Worm (Caenorhabditis elegans): ENCODE measurements around the gene pcrg-1.
A peak's percentile ranks its signal among the peaks of the same experiment; 100 is the strongest.

Gene pcrg-1

DNA sequence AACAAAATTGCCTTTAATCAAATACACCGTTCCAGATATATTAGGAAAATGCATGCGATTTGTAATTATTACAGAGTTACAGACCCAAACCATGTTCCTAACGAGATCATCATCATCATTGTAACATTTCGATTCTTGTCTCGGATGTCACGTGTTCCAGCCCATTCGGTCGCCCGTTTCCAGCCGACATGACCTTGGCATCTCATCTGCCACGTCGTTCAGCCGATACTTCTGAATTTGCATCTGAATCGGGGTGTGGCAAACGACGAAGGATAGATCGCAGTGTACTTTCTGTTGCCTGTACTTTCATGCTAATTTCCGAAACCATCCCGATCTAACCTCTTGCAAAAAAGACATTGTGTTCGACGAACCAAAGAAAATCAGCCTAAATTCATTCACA is 39.4 kb downstream of the pcrg-1 start:
- TF ChIP-seq nhr-28 (tag; optimal IDR thresholded peaks at IDR 0.05) (no peak), lin-14 (GFP tag; optimal IDR thresholded peaks at IDR 0.05) (peak; percentile 13), lsy-2 (tag; optimal IDR thresholded peaks at IDR 0.05) (no peak), nhr-85 (tag) (peak; percentile 56), tlp-1 (tag; optimal IDR thresholded peaks at IDR 0.05) (no peak), F16B12.6 (tag; optimal IDR thresholded peaks at IDR 0.05) (no peak), efl-1 (optimal IDR thresholded peaks at IDR 0.05) (no peak), efl-1 (GFP tag; optimal IDR thresholded peaks at IDR 0.05 in 1 of 2) (no peak), unc-62 (GFP tag; optimal IDR thresholded peaks at IDR 0.05) (no peak), grh-1 (GFP tag; IDR thresholded peaks at IDR 0.05) (no peak)

DNA sequence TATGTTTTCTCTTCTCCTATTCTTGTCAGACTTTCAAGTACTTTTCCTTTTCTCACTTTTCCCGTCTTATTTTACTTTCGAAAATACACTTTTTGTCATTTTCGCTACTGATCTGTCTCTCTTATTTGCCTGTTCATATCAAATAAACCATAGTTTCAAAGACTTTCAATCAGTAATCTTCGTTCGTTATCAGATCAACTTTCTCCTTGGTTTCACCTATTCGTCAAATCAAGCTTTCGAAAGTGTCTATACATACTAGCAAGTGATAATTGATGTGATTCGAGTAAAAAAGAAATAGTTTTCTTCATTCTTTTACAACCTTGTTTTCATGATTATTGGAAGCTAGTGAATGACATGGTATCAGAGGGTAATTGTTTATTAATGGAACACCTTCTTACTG is 42.4 kb downstream of the pcrg-1 start:
- TF ChIP-seq blmp-1 (tag; optimal IDR thresholded peaks at IDR 0.05) (peak; percentile 92), alr-1 (tag; optimal IDR thresholded peaks at IDR 0.05; ENCODE audit: borderline replicate concordance) (no peak)

DNA sequence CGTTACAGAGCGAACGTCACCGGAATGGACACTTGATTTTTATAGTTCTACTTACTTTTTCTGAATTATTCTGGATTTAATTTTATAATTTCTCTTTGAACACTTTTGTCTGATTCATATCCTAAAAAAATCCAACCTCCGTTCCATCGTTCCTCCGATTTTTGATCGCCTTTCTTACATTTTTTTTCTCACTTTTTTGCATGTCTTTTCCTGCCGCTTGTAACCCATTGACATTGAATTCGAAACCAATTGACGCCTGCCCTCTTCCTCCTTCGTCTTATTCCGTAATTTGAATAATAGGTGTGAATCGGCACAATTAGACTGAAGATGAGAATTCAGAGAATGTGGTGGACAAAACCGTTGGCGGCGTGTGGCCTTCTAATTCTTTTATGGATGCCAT is 45.2 kb downstream of the pcrg-1 start, which contains the start of gene skpo-3:
skpo-3 (plus strand) TSS at position 301 of the 400 bp plus-strand sequence.
- TF ChIP-seq egl-13 (tag; optimal IDR thresholded peaks at IDR 0.05) (no peak), dpl-1 (GFP tag; optimal IDR thresholded peaks at IDR 0.05) (no peak), aha-1 (tag; optimal IDR thresholded peaks at IDR 0.05) (no peak), C04F5.9 (tag; optimal IDR thresholded peaks at IDR 0.05) (no peak), unc-86 (tag; optimal IDR thresholded peaks at IDR 0.05) (no peak), pag-3 (tag; optimal IDR thresholded peaks at IDR 0.05; ENCODE audit: borderline replicate concordance, insufficient read depth) (no peak), lin-39 (tag; optimal IDR thresholded peaks at IDR 0.05) (no peak), nhr-84 (tag; optimal IDR thresholded peaks at IDR 0.05) (no peak), ceh-82 (tag; optimal IDR thresholded peaks at IDR 0.05) (no peak), fos-1 (tag; optimal IDR thresholded peaks at IDR 0.05) (no peak), nhr-77 (tag; optimal IDR thresholded peaks at IDR 0.05) (no peak), lin-35 (GFP tag; optimal IDR thresholded peaks at IDR 0.05) (no peak)

Measured in whole organism, L1 larva.